Fruit fly (Drosophila melanogaster) whole organism, embryonic: ENCODE data around the gene Tasp1.

Source experiments
- ATbp ChIP-seq: fragments of 200-800 bp; sonication (Bioruptor generic); optimal IDR thresholded peaks from 2 replicates; lab custom pipeline; 2017; ENCODE audit warnings: missing biosample characterization, mild to moderate bottlenecking, missing genetic modification characterization, missing genetic modification reagents
- Atf6 ChIP-seq: fragments of 200-800 bp; sonication (Bioruptor generic); IDR thresholded peaks from 2 replicates; pipeline ENCODE4 v1.3.6; 2022; ENCODE audit warnings: missing biosample characterization, missing genetic modification characterization
- B-H2 ChIP-seq: fragments of 200-800 bp; sonication (Bioruptor generic); optimal IDR thresholded peaks from 2 replicates; lab custom pipeline; 2018; ENCODE audit warnings: missing biosample characterization, mild to moderate bottlenecking, missing genetic modification characterization
- CG10147 ChIP-seq: fragments of 200-800 bp; sonication (Bioruptor generic); optimal IDR thresholded peaks from 2 replicates; lab custom pipeline; 2019; ENCODE audit warnings: missing biosample characterization, mild to moderate bottlenecking, missing genetic modification characterization, moderate library complexity
- CG10543 ChIP-seq: fragments of 200-800 bp; sonication (Bioruptor generic); optimal IDR thresholded peaks from 3 replicates; lab custom pipeline; 2017; ENCODE audit warnings: missing biosample characterization, mild to moderate bottlenecking, missing genetic modification characterization, moderate library complexity
- CG11247 ChIP-seq: fragments of 200-800 bp; sonication (Bioruptor generic); IDR thresholded peaks from 2 replicates; pipeline ENCODE4 v1.3.6; 2022; ENCODE audit warnings: missing biosample characterization, missing genetic modification characterization
- CG11504 ChIP-seq: fragments of 200-800 bp; sonication (Bioruptor generic); optimal IDR thresholded peaks from 3 replicates; lab custom pipeline; 2019; ENCODE audit warnings: missing biosample characterization, mild to moderate bottlenecking, missing genetic modification characterization, moderate library complexity
- CG11560 ChIP-seq: fragments of 200-800 bp; sonication (Bioruptor generic); IDR thresholded peaks from 3 replicates; pipeline ENCODE4 v1.3.6; 2022; ENCODE audit warnings: missing biosample characterization, missing genetic modification characterization
- CG12942 ChIP-seq: fragments of 200-800 bp; sonication (Bioruptor generic); optimal IDR thresholded peaks from 3 replicates; lab custom pipeline; 2016; ENCODE audit warnings: missing biosample characterization, missing genetic modification characterization
- CG13624 ChIP-seq: fragments of 200-800 bp; sonication (Bioruptor generic); optimal IDR thresholded peaks from 2 replicates; lab custom pipeline; 2016; ENCODE audit warnings: missing biosample characterization, missing genetic modification characterization
- CG17328 ChIP-seq: fragments of 200-800 bp; sonication (Bioruptor generic); IDR thresholded peaks from 2 replicates; pipeline ENCODE4 v1.3.6; 2022; ENCODE audit warnings: missing biosample characterization, missing genetic modification characterization
- CG17912 ChIP-seq: fragments of 200-800 bp; sonication (Bioruptor generic); optimal IDR thresholded peaks from 2 replicates; lab custom pipeline; 2018; ENCODE audit warnings: missing biosample characterization, mild to moderate bottlenecking, missing genetic modification characterization
- CG30403 ChIP-seq: fragments of 200-800 bp; sonication (Bioruptor generic); optimal IDR thresholded peaks from 3 replicates; lab custom pipeline; 2016; ENCODE audit warnings: missing biosample characterization, missing genetic modification characterization
- CG31224 ChIP-seq: fragments of 200-800 bp; sonication (Bioruptor generic); IDR thresholded peaks from 2 replicates; pipeline ENCODE4 v1.3.6; 2022; ENCODE audit warnings: missing biosample characterization, missing genetic modification characterization
- CG4617 ChIP-seq: fragments of 200-800 bp; sonication (Bioruptor generic); optimal IDR thresholded peaks from 3 replicates; lab custom pipeline; 2016; ENCODE audit warnings: missing biosample characterization, missing genetic modification characterization, borderline replicate concordance
- CG5245 ChIP-seq: fragments of 200-800 bp; sonication (Bioruptor generic); optimal IDR thresholded peaks from 3 replicates; lab custom pipeline; 2016; ENCODE audit warnings: missing biosample characterization, missing genetic modification characterization
- CG5953 ChIP-seq: fragments of 200-800 bp; sonication (Bioruptor generic); IDR thresholded peaks from 2 replicates; pipeline ENCODE4 v1.3.6; 2022; ENCODE audit warnings: missing biosample characterization, missing genetic modification characterization
- CG6813 ChIP-seq: fragments of 200-800 bp; sonication (Bioruptor generic); optimal IDR thresholded peaks from 2 replicates; lab custom pipeline; 2017; ENCODE audit warnings: missing biosample characterization, missing genetic modification characterization, mild to moderate bottlenecking, moderate library complexity, missing genetic modification reagents
- CG6854 ChIP-seq: fragments of 200-800 bp; sonication (Bioruptor generic); optimal IDR thresholded peaks from 3 replicates; lab custom pipeline; 2017; ENCODE audit warnings: missing biosample characterization, mild to moderate bottlenecking, missing genetic modification characterization
- CG8290 ChIP-seq, 3 experiments: fragments of 200-800 bp; sonication (Bioruptor generic); optimal IDR thresholded peaks; 2 replicates each; lab custom pipeline; 2016 to 2019; ENCODE audit warnings: missing biosample characterization in 3 of 3, missing genetic modification characterization in 3 of 3, mild to moderate bottlenecking in 2 of 3, moderate library complexity in 1 of 3
- CG8359 ChIP-seq: fragments of 200-800 bp; sonication (Bioruptor generic); optimal IDR thresholded peaks from 2 replicates; lab custom pipeline; 2017; ENCODE audit warnings: missing biosample characterization, mild to moderate bottlenecking, missing genetic modification characterization, borderline replicate concordance
- CG9437 ChIP-seq: fragments of 200-800 bp; sonication (Bioruptor generic); optimal IDR thresholded peaks from 2 replicates; lab custom pipeline; 2018; ENCODE audit warnings: missing biosample characterization, mild to moderate bottlenecking, missing genetic modification characterization
- CoRest ChIP-seq: fragments of 200-800 bp; sonication (Bioruptor generic); optimal IDR thresholded peaks from 3 replicates; lab custom pipeline; 2018; ENCODE audit warnings: missing biosample characterization, mild to moderate bottlenecking, missing genetic modification characterization, moderate library complexity
- D19A ChIP-seq: fragments of 200-800 bp; optimal IDR thresholded peaks from 3 replicates; lab custom pipeline; 2019; ENCODE audit warnings: missing biosample characterization, mild to moderate bottlenecking, missing genetic modification characterization, moderate library complexity
- Dad ChIP-seq: fragments of 200-800 bp; sonication (Bioruptor generic); optimal IDR thresholded peaks from 3 replicates; lab custom pipeline; 2016; ENCODE audit warnings: missing biosample characterization, missing genetic modification characterization
- Dbx ChIP-seq: fragments of 200-800 bp; sonication (Bioruptor generic); IDR thresholded peaks from 3 replicates; pipeline ENCODE4 v1.3.6; 2022; ENCODE audit warnings: missing biosample characterization, missing genetic modification characterization
- Deaf1 ChIP-seq: fragments of 200-800 bp; optimal IDR thresholded peaks from 3 replicates; lab custom pipeline; 2019; ENCODE audit warnings: missing biosample characterization, mild to moderate bottlenecking, missing genetic modification characterization, moderate library complexity
- Dip3 ChIP-seq: fragments of 200-800 bp; sonication (Bioruptor generic); optimal IDR thresholded peaks from 3 replicates; lab custom pipeline; 2016; ENCODE audit warnings: missing biosample characterization, missing genetic modification characterization
- Lhr ChIP-seq: fragments of 200-800 bp; sonication (Bioruptor generic); optimal IDR thresholded peaks from 3 replicates; lab custom pipeline; 2017; ENCODE audit warnings: mild to moderate bottlenecking, missing biosample characterization, missing genetic modification reagents, missing genetic modification characterization
- MESR4 ChIP-seq: fragments of 200-800 bp; sonication (Bioruptor generic); optimal IDR thresholded peaks from 2 replicates; lab custom pipeline; 2018; ENCODE audit warnings: missing biosample characterization, mild to moderate bottlenecking, missing genetic modification characterization, moderate library complexity
- Opbp ChIP-seq: fragments of 200-800 bp; sonication (Bioruptor generic); IDR thresholded peaks from 3 replicates; pipeline ENCODE4 v1.3.6; 2022; ENCODE audit warnings: missing biosample characterization, missing genetic modification characterization; ENCODE audit not compliant: partially characterized antibody
- TFAM ChIP-seq: fragments of 200-800 bp; sonication (Bioruptor generic); optimal IDR thresholded peaks from 2 replicates; lab custom pipeline; 2017; ENCODE audit warnings: missing biosample characterization, missing genetic modification characterization, inconsistent platforms
- Xbp1 ChIP-seq: fragments of 200-800 bp; sonication (Bioruptor generic); optimal IDR thresholded peaks from 3 replicates; lab custom pipeline; 2016; ENCODE audit warnings: missing biosample characterization, mild to moderate bottlenecking, missing genetic modification characterization
- br ChIP-seq: fragments of >200 bp; optimal IDR thresholded peaks from 2 replicates; lab custom pipeline; 2017
- chif ChIP-seq, 2 experiments: fragments of 200-800 bp; sonication (Bioruptor generic); optimal IDR thresholded peaks; 3 replicates each; lab custom pipeline; 2016; ENCODE audit warnings: missing biosample characterization in 2 of 2, missing genetic modification characterization in 2 of 2
- dimm ChIP-seq: fragments of 200-800 bp; sonication (Bioruptor generic); IDR thresholded peaks from 2 replicates; pipeline ENCODE4 v1.3.6; 2022; ENCODE audit warnings: missing biosample characterization, missing genetic modification characterization
- gro ChIP-seq: fragments of 200-800 bp; sonication (Bioruptor generic); optimal IDR thresholded peaks from 2 replicates; lab custom pipeline; 2016; ENCODE audit warnings: missing biosample characterization, missing genetic modification characterization
- jing ChIP-seq: fragments of 200-800 bp; sonication (Bioruptor generic); optimal IDR thresholded peaks from 2 replicates; lab custom pipeline; 2018; ENCODE audit warnings: missing biosample characterization, mild to moderate bottlenecking, missing genetic modification characterization
- onecut ChIP-seq: fragments of 200-800 bp; sonication (Bioruptor generic); IDR thresholded peaks from 2 replicates; pipeline ENCODE4 v1.3.6; 2022; ENCODE audit warnings: missing biosample characterization, missing genetic modification characterization
- pan ChIP-seq, 4 experiments: fragments of >200 bp in 3 of 4; fragments of 200-800 bp in 1 of 4; sonication (Bioruptor generic) in 1 of 4; optimal IDR thresholded peaks in 3 of 4; IDR thresholded peaks in 1 of 4; 2 replicates each; pipeline versions ENCODE4 v1.3.6 to Lab custom; 2017 to 2022; ENCODE audit warnings: missing biosample characterization in 2 of 4, missing genetic modification characterization in 2 of 4, mixed read lengths in 1 of 4
- pb ChIP-seq: fragments of 200-800 bp; sonication (Bioruptor generic); optimal IDR thresholded peaks from 3 replicates; lab custom pipeline; 2016; ENCODE audit warnings: missing biosample characterization, missing genetic modification characterization
- pfk ChIP-seq: fragments of 200-800 bp; sonication (Bioruptor generic); optimal IDR thresholded peaks from 2 replicates; lab custom pipeline; 2018; ENCODE audit warnings: missing biosample characterization, mild to moderate bottlenecking, missing genetic modification characterization, moderate library complexity
- phol ChIP-seq: fragments of 200-800 bp; sonication (Bioruptor generic); optimal IDR thresholded peaks from 3 replicates; lab custom pipeline; 2018; ENCODE audit warnings: missing biosample characterization, mild to moderate bottlenecking, missing genetic modification characterization, moderate library complexity
- sisA ChIP-seq: fragments of 200-800 bp; sonication (Bioruptor generic); IDR thresholded peaks from 2 replicates; pipeline ENCODE4 v1.3.6; 2022; ENCODE audit warnings: missing biosample characterization, missing genetic modification characterization
- ssp ChIP-seq: fragments of 200-800 bp; sonication (Bioruptor generic); IDR thresholded peaks from 2 replicates; pipeline ENCODE4 v1.3.6; 2022; ENCODE audit warnings: missing biosample characterization, missing genetic modification characterization
- stc ChIP-seq: fragments of 200-800 bp; sonication (Bioruptor generic); IDR thresholded peaks from 2 replicates; pipeline ENCODE4 v1.3.6; 2022; ENCODE audit warnings: missing biosample characterization, missing genetic modification characterization
- tio ChIP-seq: fragments of 200-800 bp; sonication (Bioruptor generic); optimal IDR thresholded peaks from 2 replicates; lab custom pipeline; 2017; ENCODE audit warnings: missing biosample characterization, missing genetic modification characterization, inconsistent platforms
- trem ChIP-seq: fragments of 200-800 bp; optimal IDR thresholded peaks from 3 replicates; lab custom pipeline; 2019; ENCODE audit warnings: missing biosample characterization, mild to moderate bottlenecking, missing genetic modification characterization, moderate library complexity
- vvl ChIP-seq: fragments of 200-800 bp; sonication (Bioruptor generic); IDR thresholded peaks from 2 replicates; pipeline ENCODE4 v1.3.6; 2022; ENCODE audit warnings: missing biosample characterization, missing genetic modification characterization
- zen2 ChIP-seq: fragments of 200-800 bp; sonication (Bioruptor generic); IDR thresholded peaks from 3 replicates; pipeline ENCODE4 v1.3.6; 2022; ENCODE audit warnings: missing biosample characterization, missing genetic modification characterization; ENCODE audit not compliant: partially characterized antibody

The Tasp1 gene

dm6 chr3L:16048086-16048485 lies 39.2 kb downstream of the Tasp1 start (continued):
- TF ChIP-seq CG12942 (GFP tag; lab: Kevin White, UChicago) (no peak), CG11560 (0 out of 3 replicates have a peak, but pooled peaks have one; percentile 34), Dip3 (GFP tag; lab: Kevin White, UChicago) (peak; percentile 49), CG13624 (GFP tag; lab: Kevin White, UChicago) (peak; percentile 70), MESR4 (GFP tag; lab: Kevin White, UChicago) (no peak), CoRest (tag; lab: Kevin White, UChicago) (peak; percentile 43), tio (GFP tag; lab: Kevin White, UChicago) (no peak), chif (GFP tag; optimal IDR thresholded peaks at IDR 0.05; lab: Kevin White, UChicago) (no peak), dimm (GFP tag; lab: Robert Waterston, UW) (no peak), sisA (GFP tag; lab: Robert Waterston, UW) (no peak), stc (peak; percentile 26; the same call in 1 of the 2 replicates), ssp (no peak), CG5953 (no peak), D19A (tag; lab: Kevin White, UChicago) (no peak), Xbp1 (GFP tag; lab: Kevin White, UChicago) (peak; percentile 39), Lhr (GFP tag; lab: Kevin White, UChicago) (no peak), zen2 (GFP tag; lab: Robert Waterston, UW) (no peak), pfk (GFP tag; lab: Kevin White, UChicago) (no peak), B-H2 (GFP tag; lab: Kevin White, UChicago) (peak; percentile 7), CG4617 (no peak), Deaf1 (peak; percentile 4), Dbx (GFP tag; lab: Robert Waterston, UW) (0 out of 3 replicates have a peak, but pooled peaks have one; percentile 40), onecut (GFP tag; lab: Robert Waterston, UW) (0 out of 2 replicates have a peak, but pooled peaks have one; percentile 28), TFAM (no peak), trem (tag; lab: Kevin White, UChicago) (no peak), CG5245 (no peak), CG30403 (GFP tag; lab: Kevin White, UChicago) (peak; percentile 46), br (lab: Kevin White, UChicago) (no peak), pan (optimal IDR thresholded peaks at IDR 0.05; lab: Kevin White, UChicago) (no peak), pan (GFP tag; optimal IDR thresholded peaks at IDR 0.05 in 1 of 2, IDR thresholded peaks at IDR 0.05 in 1 of 2) (peak in 1 of 2 experiments; percentile 56), vvl (GFP tag; lab: Robert Waterston, UW) (peak; percentile 74), pb (GFP tag; lab: Kevin White, UChicago) (peak; percentile 9), CG6854 (GFP tag; lab: Kevin White, UChicago) (no peak), CG17328 (peak; percentile 21; the same call in 1 of the 2 replicates), Opbp (GFP tag; lab: Robert Waterston, UW) (no peak), gro (GFP tag; lab: Kevin White, UChicago) (peak; percentile 28), CG9437 (no peak), CG8359 (GFP tag; lab: Kevin White, UChicago) (no peak), CG10543 (peak; percentile 82), CG6813 (GFP tag; lab: Kevin White, UChicago) (no peak), CG17912 (GFP tag; lab: Kevin White, UChicago) (no peak), CG10147 (peak; percentile 40), CG11504 (tag; lab: Kevin White, UChicago) (peak; percentile 46), Atf6 (GFP tag; lab: Robert Waterston, UW) (peak; percentile 69), jing (GFP tag; lab: Kevin White, UChicago) (no peak), CG8290 (GFP tag; optimal IDR thresholded peaks at IDR 0.05; lab: Kevin White, UChicago) (no peak), CG8290 (tag; optimal IDR thresholded peaks at IDR 0.05; lab: Kevin White, UChicago) (peak in 1 of 2 experiments; percentile 72), ATbp (GFP tag; lab: Kevin White, UChicago) (no peak), CG31224 (GFP tag; lab: Robert Waterston, UW) (0 out of 2 replicates have a peak, but pooled peaks have one; percentile 30), Dad (GFP tag; lab: Kevin White, UChicago) (no peak), phol (tag; lab: Kevin White, UChicago) (no peak), CG11247 (GFP tag; lab: Robert Waterston, UW) (peak; percentile 52; the same call in 1 of the 2 replicates)
